Worm (Caenorhabditis elegans): Measurements from ENCODE around the gene F36F12.7.
"Not testable (repeated sequence)": the region's sequence is repeated elsewhere in the genome, so short reads cannot be mapped to it uniquely, and the experiment has no call there.

Gene F36F12.7

ce11 chrV:2081269-2081668 lies 17.9 kb upstream of the F36F12.7 start:
- TF ChIP-seq dao-5 (tag; optimal IDR thresholded peaks at IDR 0.05) (no peak), him-1 (tag; optimal IDR thresholded peaks at IDR 0.05) (no peak), W03F9.2 (tag; optimal IDR thresholded peaks at IDR 0.05) (no peak)

- TF ChIP-seq dao-5 (tag; optimal IDR thresholded peaks at IDR 0.05): no peak
- no peak for TF ChIP-seq him-1 (tag; optimal IDR thresholded peaks at IDR 0.05)
Measured at ce11 chrV:2081894-2082293, 17.2 kb upstream of the F36F12.7 start.

DNA sequence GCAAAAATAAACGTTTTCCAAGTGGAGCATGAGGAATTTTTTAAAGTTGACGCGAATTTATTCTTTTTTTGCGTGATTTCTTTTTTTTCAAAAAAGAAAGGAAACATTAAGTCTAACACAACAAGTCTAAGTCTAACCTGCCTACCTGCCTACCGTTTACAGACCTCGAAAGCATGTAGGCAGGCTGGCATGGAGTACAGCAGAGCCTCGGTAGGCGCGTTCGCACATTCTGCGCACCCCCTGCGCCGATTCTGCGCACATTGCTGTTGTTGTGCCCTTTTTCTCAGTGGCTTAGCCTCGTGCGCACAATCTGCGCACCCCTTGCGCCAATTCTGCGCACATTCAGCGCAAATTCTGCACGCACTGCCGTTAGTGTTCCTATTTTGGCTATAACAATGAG lies 15.3 kb upstream of the F36F12.7 start:
- no peak for TF ChIP-seq dao-5 (tag; optimal IDR thresholded peaks at IDR 0.05)
- no peak for TF ChIP-seq W03F9.2 (tag; optimal IDR thresholded peaks at IDR 0.05)
- TF ChIP-seq him-1 (tag; optimal IDR thresholded peaks at IDR 0.05): no peak

ce11 chrV:2085745-2086267 lies 13.3 kb upstream of the F36F12.7 start, which contains the start of gene F36F12.3:
F36F12.3 (plus strand) TSS chrV:2085795.
- not testable (repeated sequence) for TF ChIP-seq W03F9.2, him-1, dao-5 (tag; optimal IDR thresholded peaks at IDR 0.05)

- not testable (repeated sequence) for TF ChIP-seq W03F9.2, dao-5, him-1 (tag; optimal IDR thresholded peaks at IDR 0.05)
Measured at ce11 chrV:2090321-2090720, 8.8 kb upstream of the F36F12.7 start, which contains the start of gene ztf-28. ztf-28 (plus strand) TSS chrV:2090669.

ce11 chrV:2095204-2095603 lies 3.9 kb upstream of the F36F12.7 start, which contains the start of gene F36F12.2:
F36F12.2 (minus strand) TSS chrV:2095304.
- TF ChIP-seq W03F9.2 (tag; optimal IDR thresholded peaks at IDR 0.05) (no peak), him-1 (tag; optimal IDR thresholded peaks at IDR 0.05) (no peak), dao-5 (tag; optimal IDR thresholded peaks at IDR 0.05) (no peak)

DNA sequence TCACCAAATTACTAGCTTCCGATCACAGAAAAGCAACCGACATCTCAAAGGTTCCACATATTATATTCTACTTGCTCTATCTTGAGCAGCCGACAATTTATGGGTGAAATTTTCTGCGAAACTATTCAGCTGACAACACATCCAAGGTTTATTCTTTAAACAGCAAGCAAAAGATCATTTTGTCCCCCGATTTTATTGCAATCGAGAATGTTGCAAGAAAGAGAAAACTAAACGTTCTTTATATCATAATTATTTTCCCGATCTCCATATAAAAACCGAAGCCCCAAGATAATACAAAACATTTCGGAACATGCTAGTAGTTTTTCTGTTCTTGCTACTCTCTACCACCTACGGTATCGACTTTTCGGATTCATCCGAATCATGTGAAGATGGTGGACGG lies 3.4 kb upstream of the F36F12.7 start, which contains the start of gene clec-207:
Gene clec-207, plus strand, starts transcription at position 301 of the 400 bp plus-strand sequence.
- TF ChIP-seq him-1 (tag; optimal IDR thresholded peaks at IDR 0.05): no peak
- no peak for TF ChIP-seq dao-5 (tag; optimal IDR thresholded peaks at IDR 0.05)
- no peak for TF ChIP-seq W03F9.2 (tag; optimal IDR thresholded peaks at IDR 0.05)

- TF ChIP-seq W03F9.2 (tag; optimal IDR thresholded peaks at IDR 0.05): no peak
- no peak for TF ChIP-seq him-1 (tag; optimal IDR thresholded peaks at IDR 0.05)
- TF ChIP-seq dao-5 (tag; optimal IDR thresholded peaks at IDR 0.05): no peak
Measured at ce11 chrV:2097653-2098052, 1.5 kb upstream of the F36F12.7 start, which contains the start of gene clec-208. clec-208 (plus strand) TSS chrV:2097953.

- TF ChIP-seq W03F9.2 (tag; optimal IDR thresholded peaks at IDR 0.05): no peak
- TF ChIP-seq him-1 (tag; optimal IDR thresholded peaks at IDR 0.05): no peak
- no peak for TF ChIP-seq dao-5 (tag; optimal IDR thresholded peaks at IDR 0.05)
Measured at ce11 chrV:2103118-2103517, 4.0 kb downstream of the F36F12.7 start, which contains the start of gene F36F12.1. F36F12.1 (minus strand) TSS chrV:2103218.

DNA sequence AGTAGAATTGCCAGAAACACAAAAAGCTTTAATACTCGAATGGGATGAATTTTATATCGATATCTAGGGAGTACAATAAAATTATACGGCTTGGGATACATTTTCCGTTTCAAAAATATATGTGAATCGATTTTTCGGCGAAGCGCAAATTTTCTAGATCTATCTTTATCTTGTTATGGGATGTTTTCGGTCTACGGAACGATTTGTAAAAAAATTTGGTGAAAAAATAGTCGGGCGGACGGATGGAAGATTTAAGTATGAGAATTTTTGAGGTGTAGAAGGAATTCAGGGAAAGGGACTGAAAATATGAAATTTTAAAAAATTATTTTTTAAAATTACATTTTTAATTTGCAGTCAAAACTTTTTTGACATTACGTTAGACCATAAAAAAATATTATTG lies 6.8 kb downstream of the F36F12.7 start, which contains the start of gene F22F7.4:
Gene F22F7.4, minus strand, starts transcription at position 101 of the 400 bp plus-strand sequence.
- TF ChIP-seq him-1 (tag; optimal IDR thresholded peaks at IDR 0.05) (no peak), dao-5 (tag; optimal IDR thresholded peaks at IDR 0.05) (no peak), W03F9.2 (tag; optimal IDR thresholded peaks at IDR 0.05) (no peak)

DNA sequence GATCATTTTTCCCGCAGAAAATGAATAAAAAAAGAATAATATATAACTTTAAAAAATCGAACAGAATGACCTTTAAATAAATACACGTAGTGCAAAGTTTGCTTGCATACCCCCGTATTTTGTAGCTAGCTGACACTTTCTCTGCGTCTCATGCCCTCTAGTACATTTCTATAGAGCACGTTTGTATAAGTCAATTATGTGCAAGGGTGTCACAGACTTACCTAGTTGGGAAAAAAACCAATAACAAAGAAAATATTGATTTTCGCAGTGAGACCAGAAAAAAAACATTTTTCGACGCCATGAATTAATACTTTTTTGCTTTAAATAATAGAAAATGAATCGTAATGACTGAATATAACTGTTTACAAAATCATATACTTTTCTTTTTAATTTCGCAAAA lies 10.2 kb downstream of the F36F12.7 start, which contains the start of gene ckb-4:
Gene ckb-4, minus strand, starts transcription at position 140 of the 400 bp plus-strand sequence.
- TF ChIP-seq dao-5 (tag; optimal IDR thresholded peaks at IDR 0.05): no peak
- no peak for TF ChIP-seq W03F9.2 (tag; optimal IDR thresholded peaks at IDR 0.05)
- TF ChIP-seq him-1 (tag; optimal IDR thresholded peaks at IDR 0.05): no peak

DNA sequence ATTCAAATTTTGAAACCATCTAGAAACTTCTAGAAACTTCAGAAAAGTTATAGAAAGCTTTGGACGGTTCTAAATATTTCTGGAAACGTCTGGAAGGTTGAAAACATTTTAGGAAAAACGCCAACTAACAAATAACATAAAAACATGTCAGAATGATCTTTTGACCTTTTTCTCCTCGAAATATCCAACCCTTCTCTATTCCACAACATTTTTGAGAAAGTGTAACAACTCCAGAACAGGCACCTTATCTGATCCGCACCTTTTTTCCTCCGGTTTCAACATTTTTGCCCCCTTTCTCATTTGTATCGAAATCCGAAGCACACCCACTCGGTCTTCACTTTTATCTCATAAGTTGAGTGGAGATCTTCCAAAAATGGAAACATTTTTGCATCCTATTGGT lies 11.2 kb downstream of the F36F12.7 start, which contains the start of gene F22F7.3:
Gene F22F7.3, plus strand, starts transcription at position 301 of the 400 bp plus-strand sequence.
- TF ChIP-seq dao-5 (tag; optimal IDR thresholded peaks at IDR 0.05) (no peak), W03F9.2 (tag; optimal IDR thresholded peaks at IDR 0.05) (no peak), him-1 (tag; optimal IDR thresholded peaks at IDR 0.05) (no peak)

DNA sequence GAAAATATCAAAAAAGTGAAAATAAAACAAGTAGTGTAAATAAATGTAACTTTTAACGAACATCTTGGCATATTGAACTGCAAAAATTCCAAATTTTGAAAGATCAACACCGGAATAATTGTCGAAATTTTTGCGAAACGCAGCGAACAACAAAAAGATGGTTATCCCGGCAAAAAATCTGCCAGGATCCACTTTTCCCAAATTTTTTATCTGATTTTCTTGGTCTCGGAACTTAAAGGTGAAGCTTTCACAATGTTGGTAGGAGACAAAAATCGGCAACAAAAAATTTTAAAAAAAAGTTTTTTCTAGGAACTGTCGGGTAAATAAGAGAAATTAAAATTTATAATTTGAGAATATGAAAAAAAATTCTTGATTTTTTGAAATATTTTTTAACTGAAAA lies 19.4 kb downstream of the F36F12.7 start, which contains the start of gene bgnt-1.2:
Gene bgnt-1.2, minus strand, starts transcription at position 101 of the 400 bp plus-strand sequence.
- TF ChIP-seq dao-5 (tag; optimal IDR thresholded peaks at IDR 0.05) (no peak), him-1 (tag; optimal IDR thresholded peaks at IDR 0.05) (no peak), W03F9.2 (tag; optimal IDR thresholded peaks at IDR 0.05) (no peak)

- TF ChIP-seq dao-5 (tag; optimal IDR thresholded peaks at IDR 0.05): no peak
- TF ChIP-seq him-1 (tag; optimal IDR thresholded peaks at IDR 0.05): no peak
- no peak for TF ChIP-seq W03F9.2 (tag; optimal IDR thresholded peaks at IDR 0.05)
Measured at ce11 chrV:2119529-2119928, 20.4 kb downstream of the F36F12.7 start, which contains the start of gene F22F7.11. F22F7.11 (plus strand) TSS chrV:2119829.
